Fruit fly (Drosophila melanogaster) whole organism, embryonic: Measurements from ENCODE around the gene CG1628.

Source experiments
- Ada2b ChIP-seq: fragments of 200-800 bp; sonication (Bioruptor generic); IDR thresholded peaks from 2 replicates; pipeline ENCODE4 v1.3.6; 2022; ENCODE audit warnings: missing biosample characterization, missing genetic modification characterization
- BEAF-32 ChIP-seq: fragments of 200-800 bp; sonication (Bioruptor generic); optimal IDR thresholded peaks from 3 replicates; lab custom pipeline; 2017; ENCODE audit warnings: missing biosample characterization, missing genetic modification characterization, mild to moderate bottlenecking, moderate library complexity, missing genetic modification reagents
- CG11398 ChIP-seq: fragments of 200-800 bp; sonication (Bioruptor generic); optimal IDR thresholded peaks from 2 replicates; lab custom pipeline; 2016; ENCODE audit warnings: missing biosample characterization, missing genetic modification characterization
- CG11696 ChIP-seq: fragments of 200-800 bp; sonication (Bioruptor generic); IDR thresholded peaks from 2 replicates; pipeline ENCODE4 v1.3.6; 2022; ENCODE audit warnings: missing biosample characterization, missing genetic modification characterization
- CG12942 ChIP-seq: fragments of 200-800 bp; sonication (Bioruptor generic); optimal IDR thresholded peaks from 3 replicates; lab custom pipeline; 2016; ENCODE audit warnings: missing biosample characterization, missing genetic modification characterization
- CG14050 ChIP-seq: fragments of 200-800 bp; sonication (Bioruptor generic); IDR thresholded peaks from 3 replicates; pipeline ENCODE4 v1.3.6; 2022; ENCODE audit warnings: missing biosample characterization, missing genetic modification characterization
- CG15601 ChIP-seq: fragments of 200-800 bp; sonication (Bioruptor generic); optimal IDR thresholded peaks from 3 replicates; lab custom pipeline; 2019; ENCODE audit warnings: missing biosample characterization, mild to moderate bottlenecking, missing genetic modification characterization, moderate library complexity
- CG2678 ChIP-seq: fragments of 200-800 bp; sonication (Bioruptor generic); optimal IDR thresholded peaks from 3 replicates; lab custom pipeline; 2019; ENCODE audit warnings: missing biosample characterization, mild to moderate bottlenecking, missing genetic modification characterization, moderate library complexity
- CG2889 ChIP-seq: fragments of 200-800 bp; sonication (Bioruptor generic); IDR thresholded peaks from 3 replicates; pipeline ENCODE4 v1.3.6; 2022; ENCODE audit warnings: missing biosample characterization, missing genetic modification characterization
- CG31365 ChIP-seq: fragments of 200-800 bp; sonication (Bioruptor generic); optimal IDR thresholded peaks from 2 replicates; lab custom pipeline; 2018; ENCODE audit warnings: missing biosample characterization, mild to moderate bottlenecking, missing genetic modification characterization
- CG32767 ChIP-seq: fragments of 200-800 bp; sonication (Bioruptor generic); IDR thresholded peaks from 2 replicates; pipeline ENCODE4 v1.3.6; 2022; ENCODE audit warnings: missing biosample characterization, missing genetic modification characterization
- CG3281 ChIP-seq: fragments of 200-800 bp; sonication (Bioruptor generic); optimal IDR thresholded peaks from 3 replicates; lab custom pipeline; 2017; ENCODE audit warnings: missing biosample characterization, mild to moderate bottlenecking, missing genetic modification characterization
- CG3847 ChIP-seq: fragments of 200-800 bp; sonication (Bioruptor generic); IDR thresholded peaks from 2 replicates; pipeline ENCODE4 v1.3.6; 2022; ENCODE audit warnings: missing biosample characterization, missing genetic modification characterization
- CG4820 ChIP-seq: fragments of 200-800 bp; sonication (Bioruptor generic); optimal IDR thresholded peaks from 3 replicates; lab custom pipeline; 2016; ENCODE audit warnings: missing biosample characterization, missing genetic modification characterization
- CG6689 ChIP-seq: fragments of 200-800 bp; sonication (Bioruptor generic); IDR thresholded peaks from 2 replicates; pipeline ENCODE4 v1.3.6; 2022; ENCODE audit warnings: missing biosample characterization, missing genetic modification characterization
- CG6765 ChIP-seq: fragments of 200-800 bp; sonication (Bioruptor generic); optimal IDR thresholded peaks from 3 replicates; lab custom pipeline; 2017; ENCODE audit warnings: missing biosample characterization, mild to moderate bottlenecking, missing genetic modification characterization
- CG9215 ChIP-seq: fragments of 200-800 bp; sonication (Bioruptor generic); IDR thresholded peaks from 2 replicates; pipeline ENCODE4 v1.3.6; 2022; ENCODE audit warnings: missing biosample characterization, missing genetic modification characterization
- CG9727 ChIP-seq: fragments of 200-800 bp; sonication (Bioruptor generic); optimal IDR thresholded peaks from 3 replicates; lab custom pipeline; 2017; ENCODE audit warnings: missing biosample characterization, mild to moderate bottlenecking, missing genetic modification characterization
- CG9817 ChIP-seq: fragments of 200-800 bp; sonication (Bioruptor generic); optimal IDR thresholded peaks from 2 replicates; lab custom pipeline; 2018; ENCODE audit warnings: missing biosample characterization, mild to moderate bottlenecking, missing genetic modification characterization, moderate library complexity
- CTCF ChIP-seq: fragments of 200-800 bp; sonication (Bioruptor generic); optimal IDR thresholded peaks from 2 replicates; lab custom pipeline; 2017; ENCODE audit warnings: missing biosample characterization, mild to moderate bottlenecking, missing genetic modification characterization, moderate library complexity
- Deaf1 ChIP-seq: fragments of 200-800 bp; optimal IDR thresholded peaks from 3 replicates; lab custom pipeline; 2019; ENCODE audit warnings: missing biosample characterization, mild to moderate bottlenecking, missing genetic modification characterization, moderate library complexity
- Dek ChIP-seq: fragments of 200-800 bp; sonication (Bioruptor generic); optimal IDR thresholded peaks from 3 replicates; lab custom pipeline; 2019; ENCODE audit warnings: missing biosample characterization, mild to moderate bottlenecking, missing genetic modification characterization, moderate library complexity
- Ets65A ChIP-seq: fragments of 200-800 bp; sonication (Bioruptor generic); peaks from one replicate; lab custom pipeline; 2016; ENCODE audit warnings: missing biosample characterization, missing genetic modification characterization
- H15 ChIP-seq: fragments of 200-800 bp; sonication (Bioruptor generic); IDR thresholded peaks from 3 replicates; pipeline ENCODE4 v1.3.6; 2022; ENCODE audit warnings: missing biosample characterization, missing genetic modification characterization
- Hey ChIP-seq: fragments of 200-800 bp; sonication (Bioruptor generic); optimal IDR thresholded peaks from 3 replicates; lab custom pipeline; 2018; ENCODE audit warnings: missing biosample characterization, mild to moderate bottlenecking, missing genetic modification characterization
- MBD-R2 ChIP-seq: fragments of 200-800 bp; sonication (Bioruptor generic); IDR thresholded peaks from 2 replicates; pipeline ENCODE4 v1.3.6; 2022; ENCODE audit warnings: missing biosample characterization, missing genetic modification characterization
- Nf-YC ChIP-seq: fragments of 200-800 bp; optimal IDR thresholded peaks from 3 replicates; lab custom pipeline; 2019; ENCODE audit warnings: missing biosample characterization, mild to moderate bottlenecking, missing genetic modification characterization, moderate library complexity
- Sry-β ChIP-seq: fragments of 200-800 bp; sonication (Bioruptor generic); optimal IDR thresholded peaks from 2 replicates; lab custom pipeline; 2018; ENCODE audit warnings: missing biosample characterization, mild to moderate bottlenecking, missing genetic modification characterization, moderate library complexity
- Ssrp ChIP-seq: fragments of 200-800 bp; sonication (Bioruptor generic); optimal IDR thresholded peaks from 2 replicates; lab custom pipeline; 2018; ENCODE audit warnings: missing biosample characterization, mild to moderate bottlenecking, missing genetic modification characterization, moderate library complexity
- br ChIP-seq: fragments of >200 bp; optimal IDR thresholded peaks from 2 replicates; lab custom pipeline; 2017
- cato ChIP-seq: fragments of 200-800 bp; sonication (Bioruptor generic); optimal IDR thresholded peaks from 2 replicates; lab custom pipeline; 2016; ENCODE audit warnings: missing biosample characterization, missing genetic modification characterization, borderline replicate concordance
- caup ChIP-seq: fragments of 200-800 bp; sonication (Bioruptor generic); optimal IDR thresholded peaks from 3 replicates; lab custom pipeline; 2017; ENCODE audit warnings: missing biosample characterization, mild to moderate bottlenecking, missing genetic modification characterization, moderate library complexity; ENCODE audit not compliant: severe bottlenecking
- ems ChIP-seq: fragments of 200-800 bp; sonication (Bioruptor generic); optimal IDR thresholded peaks from 3 replicates; lab custom pipeline; 2016; ENCODE audit warnings: missing biosample characterization, missing genetic modification characterization
- exex ChIP-seq: fragments of 200-800 bp; sonication (Bioruptor generic); optimal IDR thresholded peaks from 4 replicates; lab custom pipeline; 2018; ENCODE audit warnings: missing biosample characterization, mild to moderate bottlenecking, missing genetic modification characterization, moderate library complexity
- fd96Cb ChIP-seq: fragments of 200-800 bp; sonication (Bioruptor generic); optimal IDR thresholded peaks from 2 replicates; lab custom pipeline; 2018; ENCODE audit warnings: missing biosample characterization, mild to moderate bottlenecking, missing genetic modification characterization, moderate library complexity
- fu2 ChIP-seq: fragments of 200-800 bp; sonication (Bioruptor generic); optimal IDR thresholded peaks from 2 replicates; lab custom pipeline; 2016; ENCODE audit warnings: missing biosample characterization, missing genetic modification characterization
- jing ChIP-seq: fragments of 200-800 bp; sonication (Bioruptor generic); optimal IDR thresholded peaks from 2 replicates; lab custom pipeline; 2018; ENCODE audit warnings: missing biosample characterization, mild to moderate bottlenecking, missing genetic modification characterization
- jumu ChIP-seq: fragments of 200-800 bp; sonication (Bioruptor generic); optimal IDR thresholded peaks from 3 replicates; lab custom pipeline; 2016; ENCODE audit warnings: missing biosample characterization, missing genetic modification characterization
- lbe ChIP-seq: fragments of 200-800 bp; sonication (Bioruptor generic); optimal IDR thresholded peaks from 2 replicates; lab custom pipeline; 2016; ENCODE audit warnings: missing biosample characterization, mild to moderate bottlenecking, missing genetic modification characterization
- onecut ChIP-seq: fragments of 200-800 bp; sonication (Bioruptor generic); IDR thresholded peaks from 2 replicates; pipeline ENCODE4 v1.3.6; 2022; ENCODE audit warnings: missing biosample characterization, missing genetic modification characterization
- org-1 ChIP-seq: fragments of 200-800 bp; sonication (Bioruptor generic); optimal IDR thresholded peaks from 2 replicates; lab custom pipeline; 2017; ENCODE audit warnings: missing biosample characterization, missing genetic modification characterization
- pzg ChIP-seq: fragments of 200-800 bp; sonication (Bioruptor generic); optimal IDR thresholded peaks from 3 replicates; lab custom pipeline; 2018; ENCODE audit warnings: missing biosample characterization, mild to moderate bottlenecking, missing genetic modification characterization, moderate library complexity
- row ChIP-seq: fragments of 200-800 bp; sonication (Bioruptor generic); IDR thresholded peaks from 3 replicates; pipeline ENCODE4 v1.3.6; 2022; ENCODE audit warnings: missing biosample characterization, missing genetic modification characterization
- sima ChIP-seq: fragments of 200-800 bp; sonication (Bioruptor generic); optimal IDR thresholded peaks from 2 replicates; lab custom pipeline; 2016; ENCODE audit warnings: missing biosample characterization, missing genetic modification characterization
- sob ChIP-seq: fragments of 200-800 bp; sonication (Bioruptor generic); IDR thresholded peaks from 2 replicates; pipeline ENCODE4 v1.3.6; 2022; ENCODE audit warnings: missing biosample characterization, missing genetic modification characterization
- sqz ChIP-seq: fragments of 200-800 bp; sonication (Bioruptor generic); optimal IDR thresholded peaks from 3 replicates; lab custom pipeline; 2018; ENCODE audit warnings: missing biosample characterization, mild to moderate bottlenecking, missing genetic modification characterization
- tap ChIP-seq: fragments of 200-800 bp; optimal IDR thresholded peaks from 3 replicates; lab custom pipeline; 2019; ENCODE audit warnings: missing biosample characterization, mild to moderate bottlenecking, missing genetic modification characterization, moderate library complexity
- twi ChIP-seq: fragments of 200-800 bp; optimal IDR thresholded peaks from 2 replicates; lab custom pipeline; 2019; ENCODE audit warnings: missing biosample characterization, mild to moderate bottlenecking, missing genetic modification characterization, moderate library complexity
- vfl ChIP-seq: fragments of 200-800 bp; sonication (Bioruptor generic); optimal IDR thresholded peaks from 2 replicates; lab custom pipeline; 2016; ENCODE audit warnings: missing biosample characterization, missing genetic modification characterization
- wdn ChIP-seq: fragments of 200-800 bp; sonication (Bioruptor generic); IDR thresholded peaks from 2 replicates; pipeline ENCODE4 v1.3.6; 2022; ENCODE audit warnings: missing biosample characterization, missing genetic modification characterization
- zen2 ChIP-seq: fragments of 200-800 bp; sonication (Bioruptor generic); IDR thresholded peaks from 3 replicates; pipeline ENCODE4 v1.3.6; 2022; ENCODE audit warnings: missing biosample characterization, missing genetic modification characterization; ENCODE audit not compliant: partially characterized antibody

The CG1628 gene

dm6 chrX:10570142-10570756 is 32.3 kb downstream of the CG1628 start (continued):
- TF ChIP-seq Ada2b (GFP tag; lab: Robert Waterston, UW): peak; percentile 65
- TF ChIP-seq CG4820 (GFP tag; lab: Kevin White, UChicago): no peak
- no peak for TF ChIP-seq onecut (GFP tag; lab: Robert Waterston, UW)
- TF ChIP-seq Deaf1: no peak
- no peak for TF ChIP-seq CG11696
- no peak for TF ChIP-seq Nf-YC
- peak; percentile 48 for TF ChIP-seq jing (GFP tag; lab: Kevin White, UChicago)
- no peak for TF ChIP-seq Ets65A (GFP tag; lab: Kevin White, UChicago)
- peak; percentile 64 for TF ChIP-seq fd96Cb
- TF ChIP-seq CG9817 (tag; lab: Kevin White, UChicago): peak; percentile 1
- TF ChIP-seq wdn: 0 out of 2 replicates have a peak, but pooled peaks have one; percentile 23
- peak; percentile 62 for TF ChIP-seq org-1 (GFP tag; lab: Kevin White, UChicago)
- TF ChIP-seq ems: peak; percentile 12
- peak; percentile 42; the same call in 1 of the 2 replicates for TF ChIP-seq CG3847 (GFP tag; lab: Robert Waterston, UW)
- no peak for TF ChIP-seq twi (tag; lab: Kevin White, UChicago)
- peak; percentile 68 for TF ChIP-seq row (GFP tag; lab: Robert Waterston, UW)
- no peak for TF ChIP-seq pzg
- no peak for TF ChIP-seq cato
- TF ChIP-seq zen2 (GFP tag; lab: Robert Waterston, UW): no peak
- TF ChIP-seq CG12942 (GFP tag; lab: Kevin White, UChicago): peak; percentile 16
- no peak for TF ChIP-seq exex (tag; lab: Kevin White, UChicago)
- no peak for TF ChIP-seq Dek (tag; lab: Kevin White, UChicago)
- TF ChIP-seq CG6765 (GFP tag; lab: Kevin White, UChicago): no peak
- TF ChIP-seq CG2678 (tag; lab: Kevin White, UChicago): peak; percentile 61
- peak; percentile 11 for TF ChIP-seq CTCF
- no peak for TF ChIP-seq BEAF-32 (GFP tag; lab: Kevin White, UChicago)
- no peak for TF ChIP-seq CG2889
- no peak for TF ChIP-seq vfl (GFP tag; lab: Kevin White, UChicago)
- peak; percentile 23 for TF ChIP-seq jumu
- TF ChIP-seq CG6689 (GFP tag; lab: Robert Waterston, UW): peak; percentile 59
- no peak for TF ChIP-seq CG31365
- TF ChIP-seq CG3281: peak; percentile 11
- peak; percentile 19 for TF ChIP-seq CG15601 (tag; lab: Kevin White, UChicago)
- no peak for TF ChIP-seq Sry-β
- no peak for TF ChIP-seq Hey (tag; lab: Kevin White, UChicago)
- TF ChIP-seq H15 (GFP tag; lab: Robert Waterston, UW): 0 out of 3 replicates have a peak, but pooled peaks have one; percentile 25
- no peak for TF ChIP-seq CG9215
- no peak for TF ChIP-seq sima (GFP tag; lab: Kevin White, UChicago)
- peak; percentile 21 for TF ChIP-seq caup (GFP tag; lab: Kevin White, UChicago)
- no peak for TF ChIP-seq sob (GFP tag; lab: Robert Waterston, UW)
- TF ChIP-seq CG11398 (GFP tag; lab: Kevin White, UChicago): no peak
- peak; percentile 32 for TF ChIP-seq tap
- peak; percentile 38 for TF ChIP-seq Ssrp (tag; lab: Kevin White, UChicago)
- TF ChIP-seq MBD-R2 (GFP tag; lab: Robert Waterston, UW): no peak
- peak; percentile 30; the same call in 1 of the 3 replicates for TF ChIP-seq CG14050
- peak; percentile 52; the same call in 1 of the 2 replicates for TF ChIP-seq CG32767 (GFP tag; lab: Robert Waterston, UW)
- TF ChIP-seq CG9727 (GFP tag; lab: Kevin White, UChicago): no peak
- TF ChIP-seq br: no peak
- peak; percentile 25 for TF ChIP-seq lbe
- TF ChIP-seq sqz: no peak
- TF ChIP-seq fu2 (GFP tag; lab: Kevin White, UChicago): no peak
